Fruit fly (Drosophila melanogaster): ENCODE results near the gene CG14710.

Gene CG14710

dm6 chr3R:11665925-11666687, 46.2 kb downstream of the CG14710 start (continued):
- TF ChIP-seq grau (tag; optimal IDR thresholded peaks at IDR 0.05) (no peak), CG4730 (GFP tag; IDR thresholded peaks at IDR 0.05) (no peak), CG2678 (tag; optimal IDR thresholded peaks at IDR 0.05) (peak; percentile 42), B-H1 (GFP tag; IDR thresholded peaks at IDR 0.05) (no peak), scrt (GFP tag; optimal IDR thresholded peaks at IDR 0.05) (peak; percentile 2), grn (GFP tag; optimal IDR thresholded peaks at IDR 0.05) (peak; percentile 35), Hmx (GFP tag; optimal IDR thresholded peaks at IDR 0.05) (no peak), ftz-f1 (GFP tag; optimal IDR thresholded peaks at IDR 0.05) (peak; percentile 40), chinmo (GFP tag; IDR thresholded peaks at IDR 0.05; ENCODE audit: partially characterized antibody) (no peak), nerfin-2 (GFP tag; IDR thresholded peaks at IDR 0.05; ENCODE audit: partially characterized antibody) (no peak), CG12104 (GFP tag; optimal IDR thresholded peaks at IDR 0.05) (no peak), C15 (GFP tag; IDR thresholded peaks at IDR 0.05) (no peak), CG13296 (GFP tag; optimal IDR thresholded peaks at IDR 0.05) (peak; percentile 75), odd (GFP tag; optimal IDR thresholded peaks at IDR 0.05) (peak; percentile 43), lab (GFP tag; optimal IDR thresholded peaks at IDR 0.05) (peak; percentile 42), lbe (GFP tag; optimal IDR thresholded peaks at IDR 0.05) (peak; percentile 45), Dek (tag; optimal IDR thresholded peaks at IDR 0.05) (peak; percentile 41), CG10543 (GFP tag; optimal IDR thresholded peaks at IDR 0.05) (peak; percentile 25), CG15514 (GFP tag; optimal IDR thresholded peaks at IDR 0.05) (peak; percentile 38), Fer1 (GFP tag; optimal IDR thresholded peaks at IDR 0.05) (peak; percentile 39), CG8290 (GFP tag; optimal IDR thresholded peaks at IDR 0.05) (no peak), CG8290 (tag; optimal IDR thresholded peaks at IDR 0.05) (peak in 1 of 2 experiments; percentile 6), CG6175 (GFP tag; IDR thresholded peaks at IDR 0.05) (0 out of 3 replicates have a peak, but pooled peaks have one; percentile 10), CG3995 (GFP tag; optimal IDR thresholded peaks at IDR 0.05) (no peak), Neu2 (GFP tag; optimal IDR thresholded peaks at IDR 0.05; ENCODE audit: borderline replicate concordance) (no peak), CG3281 (GFP tag; optimal IDR thresholded peaks at IDR 0.05) (peak; percentile 18), CG17359 (tag; optimal IDR thresholded peaks at IDR 0.05) (peak; percentile 34), Dll (GFP tag; IDR thresholded peaks at IDR 0.05; ENCODE audit: partially characterized antibody) (no peak), Hmr (GFP tag; optimal IDR thresholded peaks at IDR 0.05) (peak; percentile 43), Hey (tag; optimal IDR thresholded peaks at IDR 0.05) (no peak), CG15073 (GFP tag; optimal IDR thresholded peaks at IDR 0.05) (no peak), CG2712 (tag; optimal IDR thresholded peaks at IDR 0.05) (no peak), sug (tag; optimal IDR thresholded peaks at IDR 0.05) (peak; percentile 91), unpg (GFP tag; optimal IDR thresholded peaks at IDR 0.05) (peak; percentile 4), pfk (GFP tag; optimal IDR thresholded peaks at IDR 0.05) (no peak), CG11504 (tag; optimal IDR thresholded peaks at IDR 0.05) (no peak)

dm6 chr3R:11669017-11669953, 49.4 kb downstream of the CG14710 start:
- TF ChIP-seq CG15696 (tag; optimal IDR thresholded peaks at IDR 0.05) (no peak), cwo (GFP tag; optimal IDR thresholded peaks at IDR 0.05) (peak; percentile 6), CG3407 (GFP tag; optimal IDR thresholded peaks at IDR 0.05) (no peak), CG16813 (GFP tag; IDR thresholded peaks at IDR 0.05; ENCODE audit: partially characterized antibody) (0 out of 3 replicates have a peak, but pooled peaks have one; percentile 10), CG5180 (GFP tag; optimal IDR thresholded peaks at IDR 0.05) (peak; percentile 77), CG10147 (GFP tag; optimal IDR thresholded peaks at IDR 0.05) (no peak), Deaf1 (tag; optimal IDR thresholded peaks at IDR 0.05) (peak; percentile 83), CG13287 (GFP tag; IDR thresholded peaks at IDR 0.05; ENCODE audit: partially characterized antibody) (0 out of 2 replicates have a peak, but pooled peaks have one; percentile 15), CrebB (tag; optimal IDR thresholded peaks at IDR 0.05) (peak; percentile 17), hkb (optimal IDR thresholded peaks at IDR 0.05) (peak; percentile 96), hkb (GFP tag; IDR thresholded peaks at IDR 0.05) (0 out of 2 replicates have a peak, but pooled peaks have one; percentile 19)
